Worm (Caenorhabditis elegans) whole organism, L1 larva: ENCODE data around the gene F13D12.3.

Source experiments
- C04F5.9 ChIP-seq: sonication (generic microtip); optimal IDR thresholded peaks from 2 replicates; lab custom pipeline; 2016; ENCODE audit warnings: missing genetic modification characterization, missing compliant biosample characterization
- C16A3.4 ChIP-seq: fragments of 150-350 bp; optimal IDR thresholded peaks from 2 replicates; lab custom pipeline; 2014; ENCODE audit warnings: missing biosample characterization, missing genetic modification characterization
- aha-1 ChIP-seq: fragments of 150-350 bp; optimal IDR thresholded peaks from 2 replicates; lab custom pipeline; 2014; ENCODE audit warnings: missing biosample characterization, missing genetic modification characterization
- ceh-63 ChIP-seq: fragments of 200-800 bp; sonication (Bioruptor generic); optimal IDR thresholded peaks from 2 replicates; lab custom pipeline; 2018; ENCODE audit warnings: mild to moderate bottlenecking, missing genetic modification characterization, missing compliant biosample characterization
- ceh-82 ChIP-seq, 3 experiments: fragments of 150-350 bp in 1 of 3; sonication (generic microtip) in 2 of 3; optimal IDR thresholded peaks; 2 replicates each; lab custom pipeline; 2014 to 2017; ENCODE audit warnings: missing biosample characterization in 3 of 3, missing genetic modification characterization in 3 of 3
- ces-1 ChIP-seq: fragments of 150-350 bp; optimal IDR thresholded peaks from 2 replicates; lab custom pipeline; 2014; ENCODE audit warnings: missing biosample characterization, missing genetic modification reagents, missing genetic modification characterization
- dsc-1 ChIP-seq: sonication (generic microtip); optimal IDR thresholded peaks from 2 replicates; lab custom pipeline; 2016; ENCODE audit warnings: mild to moderate bottlenecking, missing genetic modification characterization, missing compliant biosample characterization
- efl-1 ChIP-seq, 4 experiments: fragments of 150-350 bp; optimal IDR thresholded peaks in 3 of 4; peaks in 1 of 4; 1 replicate in 1 of 4; 2 replicates in 3 of 4; lab custom pipeline; 2014; ENCODE audit warnings: missing biosample characterization in 2 of 4, missing genetic modification characterization in 2 of 4, missing genetic modification reagents in 2 of 4
- egl-13 ChIP-seq: sonication (generic microtip); optimal IDR thresholded peaks from 2 replicates; lab custom pipeline; 2016; ENCODE audit warnings: missing genotype, missing genetic modification reagents, missing genetic modification characterization, missing compliant biosample characterization
- egl-27 ChIP-seq, 2 experiments: fragments of 150-350 bp in 1 of 2; sonication (generic microtip); optimal IDR thresholded peaks; 3 replicates each; lab custom pipeline; 2017 to 2018; ENCODE audit warnings: missing biosample characterization in 2 of 2, missing genetic modification characterization in 2 of 2, missing genetic modification reagents in 2 of 2
- fkh-10 ChIP-seq: sonication (generic microtip); optimal IDR thresholded peaks from 2 replicates; lab custom pipeline; 2017; ENCODE audit warnings: missing biosample characterization, missing genetic modification reagents, missing genetic modification characterization
- fkh-8 ChIP-seq: sonication (generic microtip); optimal IDR thresholded peaks from 2 replicates; lab custom pipeline; 2016; ENCODE audit warnings: mild to moderate bottlenecking, missing genetic modification characterization, missing compliant biosample characterization
- grh-1 ChIP-seq: fragments of 200-800 bp; sonication (Bioruptor generic); IDR thresholded peaks from 2 replicates; pipeline ENCODE4 v1.3.6; 2022; ENCODE audit warnings: missing genetic modification reagents, missing genetic modification characterization, missing compliant biosample characterization
- hlh-17 ChIP-seq: fragments of 200-800 bp; sonication (Bioruptor generic); optimal IDR thresholded peaks from 2 replicates; lab custom pipeline; 2018; ENCODE audit warnings: missing genetic modification characterization, mild to moderate bottlenecking, missing compliant biosample characterization, moderate library complexity, borderline replicate concordance
- irx-1 ChIP-seq: sonication (generic microtip); optimal IDR thresholded peaks from 2 replicates; lab custom pipeline; 2016; ENCODE audit warnings: missing genetic modification characterization, missing compliant biosample characterization
- isw-1 ChIP-seq: fragments of 200-800 bp; sonication (Bioruptor generic); IDR thresholded peaks from 2 replicates; pipeline ENCODE4 v1.3.6; 2022; ENCODE audit warnings: missing genetic modification characterization, missing compliant biosample characterization
- lin-14 ChIP-seq: fragments of 200-800 bp; sonication (Bioruptor generic); optimal IDR thresholded peaks from 2 replicates; lab custom pipeline; 2018; ENCODE audit warnings: mild to moderate bottlenecking, missing genetic modification characterization, moderate library complexity, missing compliant biosample characterization
- lin-15B ChIP-seq: fragments of 150-350 bp; sonication (generic microtip); optimal IDR thresholded peaks from 3 replicates; lab custom pipeline; 2014; ENCODE audit warnings: missing biosample characterization, missing genetic modification characterization
- lsy-2 ChIP-seq, 2 experiments: fragments of 150-350 bp; optimal IDR thresholded peaks; 2 replicates each; lab custom pipeline; 2014; ENCODE audit warnings: missing biosample characterization in 2 of 2, missing genetic modification characterization in 2 of 2
- mep-1 ChIP-seq: fragments of 150-350 bp; optimal IDR thresholded peaks from 2 replicates; lab custom pipeline; 2014; ENCODE audit warnings: missing biosample characterization, missing genetic modification characterization
- nhr-12 ChIP-seq: sonication (generic microtip); optimal IDR thresholded peaks from 2 replicates; lab custom pipeline; 2017; ENCODE audit warnings: missing biosample characterization, missing genetic modification characterization
- nhr-19 ChIP-seq: fragments of 200-800 bp; sonication (Bioruptor generic); conservative IDR thresholded peaks from 2 replicates; pipeline ENCODE4 v1.3.6; 2022; ENCODE audit warnings: missing genetic modification characterization, missing compliant biosample characterization
- nhr-20 ChIP-seq: sonication (generic microtip); optimal IDR thresholded peaks from 2 replicates; lab custom pipeline; 2016; ENCODE audit warnings: mild to moderate bottlenecking, missing genetic modification characterization, missing compliant biosample characterization
- nhr-237 ChIP-seq: fragments of 150-350 bp; optimal IDR thresholded peaks from 2 replicates; lab custom pipeline; 2014; ENCODE audit warnings: missing biosample characterization, missing genetic modification characterization
- nhr-28 ChIP-seq: fragments of 150-350 bp; optimal IDR thresholded peaks from 2 replicates; lab custom pipeline; 2014; ENCODE audit warnings: missing biosample characterization, missing genetic modification characterization
- nhr-47 ChIP-seq: sonication (generic microtip); optimal IDR thresholded peaks from 2 replicates; lab custom pipeline; 2016; ENCODE audit warnings: mild to moderate bottlenecking, missing genetic modification characterization, moderate library complexity, missing compliant biosample characterization
- nhr-71 ChIP-seq: sonication (generic microtip); optimal IDR thresholded peaks from 2 replicates; lab custom pipeline; 2016; ENCODE audit warnings: mild to moderate bottlenecking, missing genetic modification characterization, moderate library complexity, missing compliant biosample characterization
- nhr-90 ChIP-seq: sonication (generic microtip); optimal IDR thresholded peaks from 2 replicates; lab custom pipeline; 2016; ENCODE audit warnings: mild to moderate bottlenecking, missing genetic modification characterization, missing compliant biosample characterization; ENCODE audit not compliant: poor library complexity
- pag-3 ChIP-seq: sonication (generic microtip); optimal IDR thresholded peaks from 2 replicates; lab custom pipeline; 2017; ENCODE audit warnings: missing genetic modification characterization, mild to moderate bottlenecking, missing compliant biosample characterization, antibody characterized with exemption, borderline replicate concordance; ENCODE audit not compliant: insufficient read depth
- rnt-1 ChIP-seq: sonication (generic microtip); optimal IDR thresholded peaks from 2 replicates; lab custom pipeline; 2016; ENCODE audit warnings: mild to moderate bottlenecking, missing genetic modification characterization, moderate library complexity, missing compliant biosample characterization
- skn-1 ChIP-seq: fragments of 150-350 bp; optimal IDR thresholded peaks from 2 replicates; lab custom pipeline; 2014; ENCODE audit warnings: missing biosample characterization, missing genetic modification characterization
- snpc-4 ChIP-seq: fragments of 150-350 bp; optimal IDR thresholded peaks from 2 replicates; lab custom pipeline; 2014; ENCODE audit warnings: missing biosample characterization, missing genetic modification characterization
- sup-37 ChIP-seq: fragments of 200-800 bp; sonication (Bioruptor generic); optimal IDR thresholded peaks from 2 replicates; lab custom pipeline; 2018; ENCODE audit warnings: mild to moderate bottlenecking, missing genetic modification characterization, missing compliant biosample characterization
- swsn-7 ChIP-seq: sonication (generic microtip); optimal IDR thresholded peaks from 2 replicates; lab custom pipeline; 2016; ENCODE audit warnings: missing genetic modification characterization, missing compliant biosample characterization
- tbx-2 ChIP-seq: sonication (generic microtip); optimal IDR thresholded peaks from 2 replicates; lab custom pipeline; 2016; ENCODE audit warnings: missing genetic modification characterization, missing compliant biosample characterization
- unc-130 ChIP-seq: fragments of 150-350 bp; optimal IDR thresholded peaks from 2 replicates; lab custom pipeline; 2017; ENCODE audit warnings: missing biosample characterization, missing genetic modification characterization, inconsistent platforms
- unc-30 ChIP-seq: sonication (generic microtip); optimal IDR thresholded peaks from 2 replicates; lab custom pipeline; 2017; ENCODE audit warnings: missing biosample characterization, missing genetic modification characterization
- unc-86 ChIP-seq: sonication (generic microtip); optimal IDR thresholded peaks from 2 replicates; lab custom pipeline; 2016; ENCODE audit warnings: missing genetic modification characterization, missing compliant biosample characterization
- vab-15 ChIP-seq: sonication (generic microtip); optimal IDR thresholded peaks from 2 replicates; lab custom pipeline; 2017; ENCODE audit warnings: missing genotype, mild to moderate bottlenecking, missing genetic modification characterization, missing compliant biosample characterization
- xbp-1 ChIP-seq: sonication (generic microtip); optimal IDR thresholded peaks from 2 replicates; lab custom pipeline; 2016; ENCODE audit warnings: missing genetic modification characterization, missing compliant biosample characterization
- zag-1 ChIP-seq: fragments of 150-350 bp; optimal IDR thresholded peaks from 2 replicates; lab custom pipeline; 2014; ENCODE audit warnings: missing biosample characterization, missing genetic modification characterization
- ztf-11 ChIP-seq, 2 experiments: sonication (generic microtip); optimal IDR thresholded peaks; 2 replicates each; lab custom pipeline; 2016 to 2017; ENCODE audit warnings: missing genetic modification characterization in 2 of 2, missing biosample characterization in 1 of 2, missing compliant biosample characterization in 1 of 2
- ztf-4 ChIP-seq: fragments of 150-350 bp; optimal IDR thresholded peaks from 2 replicates; lab custom pipeline; 2014; ENCODE audit warnings: missing biosample characterization, missing genetic modification characterization

F13D12.3 gene

ce11 chrII:11749490-11750172, 29.4 kb downstream of the F13D12.3 start (continued):
- TF ChIP-seq vab-15 (tag; lab: Kevin White, UChicago) = no peak
- no peak for TF ChIP-seq unc-30
- no peak for TF ChIP-seq zag-1 (tag; lab: Kevin White, UChicago)
- no peak for TF ChIP-seq pag-3
- peak; percentile 69 for TF ChIP-seq skn-1 (tag; lab: Kevin White, UChicago)
- TF ChIP-seq mep-1 (tag; lab: Kevin White, UChicago) = peak; percentile 31
- TF ChIP-seq nhr-20 (tag; lab: Kevin White, UChicago) = peak; percentile 82
- TF ChIP-seq nhr-19 = peak; percentile 67; the same call in 1 of the 2 replicates

- TF ChIP-seq efl-1 (optimal IDR thresholded peaks at IDR 0.05; lab: Kevin White, UChicago) = peak in 1 of 2 experiments; percentile 0
- peak in 1 of 2 experiments; percentile 51 for TF ChIP-seq efl-1 (GFP tag; optimal IDR thresholded peaks at IDR 0.05 in 1 of 2; lab: Kevin White, UChicago)
- peak in 1 of 2 experiments; percentile 1 for TF ChIP-seq ztf-11 (tag; optimal IDR thresholded peaks at IDR 0.05; lab: Kevin White, UChicago)
- peak; percentile 80 for TF ChIP-seq lin-14 (GFP tag; lab: Kevin White, UChicago)
- no peak for TF ChIP-seq aha-1 (tag; lab: Kevin White, UChicago)
- peak; percentile 34 for TF ChIP-seq unc-86 (tag; lab: Kevin White, UChicago)
- peak in 1 of 2 experiments; percentile 37 for TF ChIP-seq lsy-2 (tag; optimal IDR thresholded peaks at IDR 0.05; lab: Kevin White, UChicago)
- no peak for TF ChIP-seq swsn-7
- TF ChIP-seq mep-1 (tag; lab: Kevin White, UChicago) = peak; percentile 7
- TF ChIP-seq lin-15B (tag; lab: Kevin White, UChicago) = no peak
- peak; percentile 30 for TF ChIP-seq xbp-1
- TF ChIP-seq fkh-10 (GFP tag; lab: Kevin White, UChicago) = peak; percentile 65
- no peak for TF ChIP-seq hlh-17 (GFP tag; lab: Kevin White, UChicago)
- no peak for TF ChIP-seq nhr-90 (tag; lab: Kevin White, UChicago)
- no peak for TF ChIP-seq snpc-4 (tag; lab: Kevin White, UChicago)
- no peak for TF ChIP-seq sup-37 (GFP tag; lab: Kevin White, UChicago)
- peak; percentile 0 for TF ChIP-seq fkh-8 (tag; lab: Kevin White, UChicago)
- peak; percentile 36 for TF ChIP-seq tbx-2 (tag; lab: Kevin White, UChicago)
- TF ChIP-seq skn-1 (tag; lab: Kevin White, UChicago) = peak; percentile 31
- peak; percentile 35 for TF ChIP-seq nhr-71 (tag; lab: Kevin White, UChicago)
- peak; percentile 3; the same call in 1 of the 2 replicates for TF ChIP-seq isw-1
- peak; percentile 21 for TF ChIP-seq nhr-47 (tag; lab: Kevin White, UChicago)
- TF ChIP-seq ceh-82 (tag; optimal IDR thresholded peaks at IDR 0.05; lab: Kevin White, UChicago) = peak; percentile 8 to 70 (median 33)
- TF ChIP-seq, all 84 proteins: peak for 15
These were observed 31.5 kb downstream of the F13D12.3 start for ce11 chrII:11751615-11752174.

ce11 chrII:11753186-11753585, 33.0 kb downstream of the F13D12.3 start:
- TF ChIP-seq snpc-4 (tag; lab: Kevin White, UChicago) = peak; percentile 77
- TF ChIP-seq ces-1 (GFP tag; lab: Kevin White, UChicago) = no peak
- no peak for TF ChIP-seq irx-1 (tag; lab: Kevin White, UChicago)

DNA sequence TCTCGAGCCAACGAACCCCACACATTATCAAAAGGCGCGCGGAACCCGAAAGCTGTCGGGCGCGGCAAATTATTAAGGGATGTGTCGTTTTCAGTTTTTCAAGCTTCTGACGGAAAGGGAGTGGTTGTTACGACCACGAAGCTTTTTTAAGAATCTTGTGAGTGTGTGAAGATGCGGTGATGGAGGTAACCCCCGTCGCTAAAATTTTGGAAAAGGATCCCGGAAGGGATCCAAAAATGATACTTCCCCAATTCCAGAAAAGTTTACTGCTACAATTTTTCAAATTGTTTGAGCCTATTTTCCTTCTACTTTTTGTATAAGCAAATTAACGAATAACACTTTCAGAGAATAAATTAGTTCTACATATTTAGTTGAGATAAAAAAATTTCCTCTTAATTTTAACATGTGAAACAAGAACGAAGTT, 36.5 kb downstream of the F13D12.3 start:
- TF ChIP-seq egl-27 (tag; optimal IDR thresholded peaks at IDR 0.05; lab: Kevin White, UChicago) (no peak), lsy-2 (tag; optimal IDR thresholded peaks at IDR 0.05; lab: Kevin White, UChicago) (peak in 1 of 2 experiments; percentile 86), ztf-4 (tag; lab: Kevin White, UChicago) (peak; percentile 81), swsn-7 (peak; percentile 35), rnt-1 (tag; lab: Kevin White, UChicago) (peak; percentile 40), efl-1 (optimal IDR thresholded peaks at IDR 0.05; lab: Kevin White, UChicago) (no peak), efl-1 (GFP tag; optimal IDR thresholded peaks at IDR 0.05 in 1 of 2; lab: Kevin White, UChicago) (peak in 1 of 2 experiments; percentile 20), nhr-237 (tag; lab: Kevin White, UChicago) (no peak), egl-13 (tag; lab: Kevin White, UChicago) (peak; percentile 47), nhr-47 (tag; lab: Kevin White, UChicago) (peak; percentile 10), nhr-28 (no peak), C16A3.4 (tag; lab: Kevin White, UChicago) (no peak), grh-1 (no peak; the same call in 1 of the 2 replicates), pag-3 (no peak), ceh-63 (GFP tag; lab: Kevin White, UChicago) (no peak), dsc-1 (tag; lab: Kevin White, UChicago) (peak; percentile 33), nhr-12 (tag; lab: Kevin White, UChicago) (no peak), fkh-10 (GFP tag; lab: Kevin White, UChicago) (no peak), C04F5.9 (tag; lab: Kevin White, UChicago) (no peak), unc-130 (tag; lab: Kevin White, UChicago) (no peak)
